Fruit fly (Drosophila melanogaster): ENCODE results near the gene Lsp2.

Lsp2 gene

dm6 chr3L:12099329-12100031 lies 29.7 kb upstream of the Lsp2 start:
- no peak for TF ChIP-seq noc (tag; optimal IDR thresholded peaks at IDR 0.05)

- TF ChIP-seq noc (tag; optimal IDR thresholded peaks at IDR 0.05), result peak; percentile 29
Observed at dm6 chr3L:12101924-12102383, 27.2 kb upstream of the Lsp2 start.

- no peak for TF ChIP-seq noc (tag; optimal IDR thresholded peaks at IDR 0.05)
Observed at dm6 chr3L:12107378-12107777, 21.8 kb upstream of the Lsp2 start.

dm6 chr3L:12108515-12108914 lies 20.7 kb upstream of the Lsp2 start:
- TF ChIP-seq noc (tag; optimal IDR thresholded peaks at IDR 0.05), result no peak

dm6 chr3L:12109045-12109632 lies 20.1 kb upstream of the Lsp2 start:
- TF ChIP-seq noc (tag; optimal IDR thresholded peaks at IDR 0.05), result no peak

- no peak for TF ChIP-seq noc (tag; optimal IDR thresholded peaks at IDR 0.05)
Observed at dm6 chr3L:12111081-12111958, 17.9 kb upstream of the Lsp2 start.

- no peak for TF ChIP-seq noc (tag; optimal IDR thresholded peaks at IDR 0.05)
Observed at dm6 chr3L:12112967-12113366, 16.2 kb upstream of the Lsp2 start.

- no peak for TF ChIP-seq noc (tag; optimal IDR thresholded peaks at IDR 0.05)
Observed at dm6 chr3L:12113589-12113988, 15.6 kb upstream of the Lsp2 start.

dm6 chr3L:12114188-12114587 lies 15.0 kb upstream of the Lsp2 start:
- no peak for TF ChIP-seq noc (tag; optimal IDR thresholded peaks at IDR 0.05)

- no peak for TF ChIP-seq noc (tag; optimal IDR thresholded peaks at IDR 0.05)
Observed at dm6 chr3L:12115103-12115502, 14.1 kb upstream of the Lsp2 start.

dm6 chr3L:12115966-12116735 lies 13.0 kb upstream of the Lsp2 start, which contains the start of gene vers:
TSS of gene vers (plus strand) at chr3L:12116101.
- TF ChIP-seq noc (tag; optimal IDR thresholded peaks at IDR 0.05), result no peak

dm6 chr3L:12118156-12118555 lies 11.0 kb upstream of the Lsp2 start, which contains the start of gene ssp:
TSS of gene ssp (plus strand) at chr3L:12118257.
- TF ChIP-seq noc (tag; optimal IDR thresholded peaks at IDR 0.05), result no peak

- TF ChIP-seq noc (tag; optimal IDR thresholded peaks at IDR 0.05), result no peak
Observed at dm6 chr3L:12118631-12119030, 10.6 kb upstream of the Lsp2 start.

- no peak for TF ChIP-seq noc (tag; optimal IDR thresholded peaks at IDR 0.05)
Observed at dm6 chr3L:12119875-12120485, 9.2 kb upstream of the Lsp2 start, which contains the start of gene CG11560. TSS of gene CG11560 (plus strand) at chr3L:12120019.

- TF ChIP-seq noc (tag; optimal IDR thresholded peaks at IDR 0.05), result no peak
Observed at dm6 chr3L:12122891-12123290, 6.3 kb upstream of the Lsp2 start.

Measured in whole organism, larva.